Worm (Caenorhabditis elegans): ENCODE data around the gene acs-9.
"Not testable (repeated sequence)": the region's sequence is repeated elsewhere in the genome, so short reads cannot be mapped to it uniquely, and the experiment has no call there.

The acs-9 gene

ce11 chrX:16893767-16894166 is 13.4 kb upstream of the acs-9 start:
- no peak for TF ChIP-seq egl-27 (tag; optimal IDR thresholded peaks at IDR 0.05)
- TF ChIP-seq mbf-1 (tag; optimal IDR thresholded peaks at IDR 0.05): no peak
- no peak for TF ChIP-seq dmd-4 (tag; optimal IDR thresholded peaks at IDR 0.05)
- TF ChIP-seq ZK546.5 (tag; optimal IDR thresholded peaks at IDR 0.05): no peak
- no peak for TF ChIP-seq blmp-1 (tag; optimal IDR thresholded peaks at IDR 0.05; ENCODE audit: insufficient read depth)
- no peak for TF ChIP-seq nhr-6 (tag; optimal IDR thresholded peaks at IDR 0.05)
- no peak for TF ChIP-seq fos-1 (tag; optimal IDR thresholded peaks at IDR 0.05)
- no peak for TF ChIP-seq sem-4 (tag; optimal IDR thresholded peaks at IDR 0.05)
- no peak for TF ChIP-seq nhr-237 (tag; optimal IDR thresholded peaks at IDR 0.05)
- no peak for TF ChIP-seq nhr-129 (tag; optimal IDR thresholded peaks at IDR 0.05)

- TF ChIP-seq skn-1 (tag; optimal IDR thresholded peaks at IDR 0.05): no peak
These were observed 11.4 kb upstream of the acs-9 start, which contains the start of gene F39F10.3 for ce11 chrX:16891683-16892082. F39F10.3 (plus strand) TSS chrX:16891983.

- TF ChIP-seq Y55F3AM.14 (GFP tag; optimal IDR thresholded peaks at IDR 0.05) (no peak), nhr-12 (tag; optimal IDR thresholded peaks at IDR 0.05) (no peak), gmeb-1 (tag; optimal IDR thresholded peaks at IDR 0.05) (no peak), nhr-23 (tag; optimal IDR thresholded peaks at IDR 0.05) (no peak), mbf-1 (tag; optimal IDR thresholded peaks at IDR 0.05) (no peak)
These were observed 3.7 kb upstream of the acs-9 start for ce11 chrX:16884075-16884474.

ce11 chrX:16883426-16883825 is 3.1 kb upstream of the acs-9 start, which contains the start of gene Y13C8A.1:
Y13C8A.1 (plus strand) TSS chrX:16883726.
- not testable (repeated sequence) for TF ChIP-seq dmd-4, ceh-16, R02D3.7 (tag; optimal IDR thresholded peaks at IDR 0.05)

- TF ChIP-seq egl-27 (tag; optimal IDR thresholded peaks at IDR 0.05) (peak; percentile 3), Y55F3AM.14 (GFP tag; optimal IDR thresholded peaks at IDR 0.05) (no peak), ztf-1 (GFP tag; conservative IDR thresholded peaks at IDR 0.05) (no peak), fos-1 (tag; optimal IDR thresholded peaks at IDR 0.05) (peak; percentile 74), lsy-2 (tag; optimal IDR thresholded peaks at IDR 0.05) (peak; percentile 17 to 78), F13H6.1 (tag; optimal IDR thresholded peaks at IDR 0.05) (peak; percentile 83), gmeb-1 (tag; optimal IDR thresholded peaks at IDR 0.05) (peak; percentile 63), elt-1 (tag; optimal IDR thresholded peaks at IDR 0.05) (no peak), nhr-6 (tag; optimal IDR thresholded peaks at IDR 0.05) (peak; percentile 4), lin-39 (tag; optimal IDR thresholded peaks at IDR 0.05) (no peak), nhr-10 (tag; optimal IDR thresholded peaks at IDR 0.05) (no peak), sem-4 (tag; optimal IDR thresholded peaks at IDR 0.05) (no peak), ztf-4 (tag; optimal IDR thresholded peaks at IDR 0.05) (peak; percentile 9), crh-2 (tag; optimal IDR thresholded peaks at IDR 0.05) (peak; percentile 54), ZK546.5 (tag; optimal IDR thresholded peaks at IDR 0.05) (no peak), skn-1 (tag; optimal IDR thresholded peaks at IDR 0.05) (no peak), sma-3 (GFP tag; optimal IDR thresholded peaks at IDR 0.05) (peak; percentile 56), mdl-1 (tag; optimal IDR thresholded peaks at IDR 0.05) (peak in 1 of 2 experiments; percentile 7), nhr-237 (tag; optimal IDR thresholded peaks at IDR 0.05) (no peak), nhr-77 (tag; optimal IDR thresholded peaks at IDR 0.05) (no peak), unc-55 (GFP tag; optimal IDR thresholded peaks at IDR 0.05) (peak; percentile 69), nhr-12 (tag; optimal IDR thresholded peaks at IDR 0.05) (no peak), ama-1 (optimal IDR thresholded peaks at IDR 0.05) (no peak), nhr-129 (tag; optimal IDR thresholded peaks at IDR 0.05) (peak; percentile 90), lin-13 (GFP tag; optimal IDR thresholded peaks at IDR 0.05) (no peak), nhr-21 (tag; optimal IDR thresholded peaks at IDR 0.05) (peak; percentile 55), peb-1 (tag; optimal IDR thresholded peaks at IDR 0.05) (no peak), sma-9 (GFP tag; optimal IDR thresholded peaks at IDR 0.05) (peak; percentile 81), sma-9 (tag; optimal IDR thresholded peaks at IDR 0.05) (no peak), alr-1 (tag; optimal IDR thresholded peaks at IDR 0.05) (no peak), R02D3.7 (tag; optimal IDR thresholded peaks at IDR 0.05) (no peak), ztf-11 (tag; optimal IDR thresholded peaks at IDR 0.05) (no peak), unc-39 (tag; optimal IDR thresholded peaks at IDR 0.05) (no peak), nhr-25 (tag; optimal IDR thresholded peaks at IDR 0.05) (no peak), dmd-4 (tag; optimal IDR thresholded peaks at IDR 0.05) (no peak), aly-2 (tag; optimal IDR thresholded peaks at IDR 0.05) (no peak), lin-11 (tag; optimal IDR thresholded peaks at IDR 0.05) (peak; percentile 51), mbf-1 (tag; optimal IDR thresholded peaks at IDR 0.05) (no peak), nhr-11 (tag; optimal IDR thresholded peaks at IDR 0.05) (no peak), zag-1 (tag; optimal IDR thresholded peaks at IDR 0.05) (no peak), blmp-1 (tag; optimal IDR thresholded peaks at IDR 0.05; ENCODE audit: insufficient read depth) (peak; percentile 12), snpc-4 (tag; optimal IDR thresholded peaks at IDR 0.05) (peak; percentile 64)
These were observed 7.8 kb downstream of the acs-9 start, which contains the start of gene T20F7.1 for ce11 chrX:16872446-16872962. T20F7.1 (plus strand) TSS chrX:16872912.
